Worm (Caenorhabditis elegans) whole organism, L2 larva: ENCODE data around the gene C02F5.12.

Experiments used
- R02D3.7 ChIP-seq: fragments of 150-350 bp; optimal IDR thresholded peaks from 2 replicates; lab custom pipeline; 2014; ENCODE audit warnings: missing biosample characterization, missing genetic modification characterization
- blmp-1 ChIP-seq: sonication (generic microtip); optimal IDR thresholded peaks from 2 replicates; lab custom pipeline; 2017; ENCODE audit warnings: missing genetic modification characterization, mild to moderate bottlenecking, missing compliant biosample characterization, antibody characterized with exemption, moderate library complexity; ENCODE audit not compliant: insufficient read depth
- fos-1 ChIP-seq: fragments of 150-350 bp; optimal IDR thresholded peaks from 2 replicates; lab custom pipeline; 2014; ENCODE audit warnings: missing biosample characterization, missing genetic modification characterization
- lin-13 ChIP-seq: fragments of 150-350 bp; optimal IDR thresholded peaks from 2 replicates; lab custom pipeline; 2014; ENCODE audit warnings: missing biosample characterization, missing genetic modification reagents, missing genetic modification characterization
- lsy-2 ChIP-seq, 2 experiments: fragments of 150-350 bp in 1 of 2; sonication (generic microtip) in 1 of 2; optimal IDR thresholded peaks; 2 replicates each; lab custom pipeline; 2014 to 2017; ENCODE audit warnings: missing biosample characterization in 2 of 2, missing genetic modification characterization in 2 of 2
- mdl-1 ChIP-seq, 2 experiments: fragments of 150-350 bp in 1 of 2; sonication (generic microtip) in 1 of 2; optimal IDR thresholded peaks; 2 replicates each; lab custom pipeline; 2017; ENCODE audit warnings: missing biosample characterization in 2 of 2, missing genetic modification characterization in 2 of 2
- nhr-129 ChIP-seq: fragments of 150-350 bp; optimal IDR thresholded peaks from 2 replicates; lab custom pipeline; 2014; ENCODE audit warnings: missing biosample characterization, missing genetic modification characterization
- nhr-237 ChIP-seq: fragments of 150-350 bp; optimal IDR thresholded peaks from 2 replicates; lab custom pipeline; 2014; ENCODE audit warnings: missing biosample characterization, missing genetic modification characterization
- nhr-6 ChIP-seq: fragments of 150-350 bp; optimal IDR thresholded peaks from 2 replicates; lab custom pipeline; 2014; ENCODE audit warnings: missing biosample characterization, missing genetic modification characterization
- nhr-77 ChIP-seq: fragments of 150-350 bp; optimal IDR thresholded peaks from 2 replicates; lab custom pipeline; 2014; ENCODE audit warnings: missing biosample characterization, missing genetic modification characterization
- unc-39 ChIP-seq: fragments of 150-350 bp; optimal IDR thresholded peaks from 2 replicates; lab custom pipeline; 2014; ENCODE audit warnings: missing biosample characterization, missing genetic modification characterization
- unc-62 ChIP-seq: fragments of 150-350 bp; optimal IDR thresholded peaks from 2 replicates; lab custom pipeline; 2014; ENCODE audit warnings: missing biosample characterization, missing genetic modification reagents, missing genetic modification characterization

DNA sequence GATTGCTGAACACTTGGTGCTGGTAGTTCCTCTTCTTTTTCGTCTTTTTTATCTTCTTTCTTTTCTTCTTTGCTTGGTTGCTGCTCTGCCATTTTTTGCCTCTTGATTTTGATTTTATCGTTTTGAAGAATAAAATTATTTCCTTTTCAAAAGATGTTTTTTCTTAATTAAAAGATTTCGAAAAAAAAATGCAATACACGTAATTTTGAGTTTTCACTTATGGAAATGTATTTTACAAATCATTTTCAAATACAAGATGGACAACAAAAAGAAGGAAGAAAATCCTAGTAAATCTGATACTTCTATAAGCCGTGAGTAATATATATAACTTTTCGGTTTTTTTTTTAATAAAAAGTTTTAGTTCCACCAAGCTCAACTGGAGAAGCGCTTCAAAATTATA, 6.6 kb upstream of the C02F5.12 start, which contains the start of the genes C02F5.10 and C02F5.2:
- TF ChIP-seq blmp-1 (tag; lab: Kevin White, UChicago) (no peak), fos-1 (tag; lab: Kevin White, UChicago) (no peak), nhr-129 (tag; lab: Kevin White, UChicago) (no peak), nhr-77 (no peak), R02D3.7 (no peak), unc-62 (GFP tag; lab: Kevin White, UChicago) (no peak), nhr-6 (tag; lab: Kevin White, UChicago) (no peak), nhr-237 (tag; lab: Kevin White, UChicago) (no peak), unc-39 (tag; lab: Kevin White, UChicago) (no peak), lin-13 (GFP tag; lab: Kevin White, UChicago) (no peak), mdl-1 (tag; optimal IDR thresholded peaks at IDR 0.05; lab: Kevin White, UChicago) (no peak), lsy-2 (tag; optimal IDR thresholded peaks at IDR 0.05; lab: Kevin White, UChicago) (no peak)
